Worm (Caenorhabditis elegans): ENCODE data around the gene srt-8.

srt-8 gene

ce11 chrV:3113751-3114150 is 27.4 kb downstream of the srt-8 start, which contains the start of gene Y73C8C.8:
Gene Y73C8C.8 (minus strand): TSS chrV:3113851.
- no peak for TF ChIP-seq nhr-232 (tag; optimal IDR thresholded peaks at IDR 0.05)
- TF ChIP-seq sox-4 (tag; optimal IDR thresholded peaks at IDR 0.05) = no peak
- TF ChIP-seq ceh-45 (GFP tag; IDR thresholded peaks at IDR 0.05) = no peak
- no peak for TF ChIP-seq ceh-19 (GFP tag; optimal IDR thresholded peaks at IDR 0.05)
- no peak for TF ChIP-seq Y22D7AL.16 (tag; optimal IDR thresholded peaks at IDR 0.05)
- TF ChIP-seq syd-9 (tag; optimal IDR thresholded peaks at IDR 0.05) = no peak
- no peak for TF ChIP-seq ceh-48 (tag; optimal IDR thresholded peaks at IDR 0.05)
- TF ChIP-seq ceh-22 (tag; optimal IDR thresholded peaks at IDR 0.05) = no peak
- no peak for TF ChIP-seq ref-2 (tag; optimal IDR thresholded peaks at IDR 0.05)
- TF ChIP-seq ceh-14 (tag; optimal IDR thresholded peaks at IDR 0.05) = no peak
- no peak for TF ChIP-seq pat-9 (tag; optimal IDR thresholded peaks at IDR 0.05)
- no peak for TF ChIP-seq hlh-13 (GFP tag; optimal IDR thresholded peaks at IDR 0.05)
- TF ChIP-seq hlh-30 (tag; optimal IDR thresholded peaks at IDR 0.05; ENCODE audit: insufficient read depth) = no peak
- no peak for TF ChIP-seq pha-2 (tag; optimal IDR thresholded peaks at IDR 0.05)
- TF ChIP-seq hlh-15 (tag; optimal IDR thresholded peaks at IDR 0.05) = no peak

- TF ChIP-seq Y22D7AL.16 (tag; optimal IDR thresholded peaks at IDR 0.05) = no peak
- TF ChIP-seq eyg-1 (tag; optimal IDR thresholded peaks at IDR 0.05) = no peak
- no peak for TF ChIP-seq ceh-24 (tag; optimal IDR thresholded peaks at IDR 0.05)
- no peak for TF ChIP-seq tbx-2 (tag; optimal IDR thresholded peaks at IDR 0.05)
- TF ChIP-seq ceh-30 (tag; optimal IDR thresholded peaks at IDR 0.05) = no peak
- TF ChIP-seq ahr-1 (tag; optimal IDR thresholded peaks at IDR 0.05) = no peak
- TF ChIP-seq sdc-2 (tag; optimal IDR thresholded peaks at IDR 0.05) = no peak
- no peak for TF ChIP-seq ceh-31 (tag; optimal IDR thresholded peaks at IDR 0.05)
- no peak for TF ChIP-seq pha-4 (tag; optimal IDR thresholded peaks at IDR 0.05)
- TF ChIP-seq sox-4 (tag; optimal IDR thresholded peaks at IDR 0.05) = no peak
- no peak for TF ChIP-seq gmeb-2 (tag; optimal IDR thresholded peaks at IDR 0.05)
- no peak for TF ChIP-seq pros-1 (tag; optimal IDR thresholded peaks at IDR 0.05)
These were observed 28.6 kb downstream of the srt-8 start, which contains the start of gene Y73C8C.3 for ce11 chrV:3114973-3115372. Gene Y73C8C.3 (plus strand): TSS chrV:3115273.

ce11 chrV:3118167-3118566 is 31.8 kb downstream of the srt-8 start, which contains the start of gene clec-210:
Gene clec-210 (plus strand): TSS chrV:3118377.
- TF ChIP-seq elt-2 (tag; optimal IDR thresholded peaks at IDR 0.05) (peak; percentile 1), unc-55 (GFP tag; optimal IDR thresholded peaks at IDR 0.05) (no peak), hlh-13 (GFP tag; optimal IDR thresholded peaks at IDR 0.05) (no peak), ceh-30 (tag; optimal IDR thresholded peaks at IDR 0.05) (no peak), Y22D7AL.16 (tag; optimal IDR thresholded peaks at IDR 0.05) (no peak), gmeb-2 (tag; optimal IDR thresholded peaks at IDR 0.05) (no peak), eyg-1 (tag; optimal IDR thresholded peaks at IDR 0.05) (no peak)

ce11 chrV:3119185-3119584 is 32.8 kb downstream of the srt-8 start:
- TF ChIP-seq che-1 (tag; optimal IDR thresholded peaks at IDR 0.05) (no peak), unc-42 (tag; optimal IDR thresholded peaks at IDR 0.05) (no peak), ceh-30 (tag; optimal IDR thresholded peaks at IDR 0.05) (no peak), gmeb-2 (tag; optimal IDR thresholded peaks at IDR 0.05) (no peak)

ce11 chrV:3121743-3122142 is 35.4 kb downstream of the srt-8 start, which contains the start of gene srt-56:
Gene srt-56 (minus strand): TSS chrV:3121843.
- TF ChIP-seq syd-9 (tag; optimal IDR thresholded peaks at IDR 0.05) = no peak
- no peak for TF ChIP-seq ceh-22 (tag; optimal IDR thresholded peaks at IDR 0.05)
- no peak for TF ChIP-seq pat-9 (tag; optimal IDR thresholded peaks at IDR 0.05)
- TF ChIP-seq ztf-16 (tag; optimal IDR thresholded peaks at IDR 0.05) = no peak
- TF ChIP-seq pax-1 (tag; optimal IDR thresholded peaks at IDR 0.05) = no peak
- no peak for TF ChIP-seq sox-4 (tag; optimal IDR thresholded peaks at IDR 0.05)
- no peak for TF ChIP-seq pha-4 (tag; optimal IDR thresholded peaks at IDR 0.05)
- TF ChIP-seq unc-55 (GFP tag; optimal IDR thresholded peaks at IDR 0.05) = no peak
- TF ChIP-seq nhr-11 (tag; optimal IDR thresholded peaks at IDR 0.05) = no peak
- no peak for TF ChIP-seq ceh-48 (tag; optimal IDR thresholded peaks at IDR 0.05)
- TF ChIP-seq ref-2 (tag; optimal IDR thresholded peaks at IDR 0.05) = no peak
- no peak for TF ChIP-seq odd-2 (tag; optimal IDR thresholded peaks at IDR 0.05)
- no peak for TF ChIP-seq fkh-6 (tag; optimal IDR thresholded peaks at IDR 0.05)
- TF ChIP-seq ceh-30 (tag; optimal IDR thresholded peaks at IDR 0.05) = no peak
- no peak for TF ChIP-seq unc-86 (tag; optimal IDR thresholded peaks at IDR 0.05)
- no peak for TF ChIP-seq hlh-8 (tag; optimal IDR thresholded peaks at IDR 0.05)
- TF ChIP-seq ceh-2 (tag; optimal IDR thresholded peaks at IDR 0.05) = no peak
- no peak for TF ChIP-seq ceh-24 (tag; optimal IDR thresholded peaks at IDR 0.05)
- no peak for TF ChIP-seq unc-42 (tag; optimal IDR thresholded peaks at IDR 0.05)
- no peak for TF ChIP-seq gmeb-2 (tag; optimal IDR thresholded peaks at IDR 0.05)

Data from whole organism, late embryonic.